Fruit fly (Drosophila melanogaster): ENCODE measurements around the gene CG3909.

CG3909 gene

DNA sequence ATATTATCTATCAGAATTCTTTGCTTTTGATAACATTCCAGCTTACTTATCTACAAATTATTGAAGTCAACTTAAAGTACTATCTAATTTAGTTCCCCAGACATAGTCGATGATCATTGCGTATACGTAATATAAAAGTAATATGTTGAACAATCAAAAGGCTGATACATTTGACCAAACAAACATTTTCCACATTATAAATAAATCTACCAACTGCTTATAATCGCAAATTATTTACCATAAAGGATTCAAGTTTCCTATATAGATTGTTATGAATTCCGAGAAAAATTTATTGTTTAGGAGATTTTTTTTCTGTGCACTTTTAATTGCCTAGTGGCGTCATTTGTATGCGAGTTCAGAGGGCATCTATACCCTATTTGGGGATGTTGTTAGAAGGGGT, 43.6 kb downstream of the CG3909 start:
- TF ChIP-seq CG17806 (tag; optimal IDR thresholded peaks at IDR 0.05) (no peak), CG12605 (GFP tag; IDR thresholded peaks at IDR 0.05) (no peak), Pif1A (GFP tag; optimal IDR thresholded peaks at IDR 0.05) (no peak), CG15710 (tag; optimal IDR thresholded peaks at IDR 0.05) (no peak), CG9948 (tag; optimal IDR thresholded peaks at IDR 0.05) (peak; percentile 2), CG13204 (GFP tag; optimal IDR thresholded peaks at IDR 0.05) (no peak)

DNA sequence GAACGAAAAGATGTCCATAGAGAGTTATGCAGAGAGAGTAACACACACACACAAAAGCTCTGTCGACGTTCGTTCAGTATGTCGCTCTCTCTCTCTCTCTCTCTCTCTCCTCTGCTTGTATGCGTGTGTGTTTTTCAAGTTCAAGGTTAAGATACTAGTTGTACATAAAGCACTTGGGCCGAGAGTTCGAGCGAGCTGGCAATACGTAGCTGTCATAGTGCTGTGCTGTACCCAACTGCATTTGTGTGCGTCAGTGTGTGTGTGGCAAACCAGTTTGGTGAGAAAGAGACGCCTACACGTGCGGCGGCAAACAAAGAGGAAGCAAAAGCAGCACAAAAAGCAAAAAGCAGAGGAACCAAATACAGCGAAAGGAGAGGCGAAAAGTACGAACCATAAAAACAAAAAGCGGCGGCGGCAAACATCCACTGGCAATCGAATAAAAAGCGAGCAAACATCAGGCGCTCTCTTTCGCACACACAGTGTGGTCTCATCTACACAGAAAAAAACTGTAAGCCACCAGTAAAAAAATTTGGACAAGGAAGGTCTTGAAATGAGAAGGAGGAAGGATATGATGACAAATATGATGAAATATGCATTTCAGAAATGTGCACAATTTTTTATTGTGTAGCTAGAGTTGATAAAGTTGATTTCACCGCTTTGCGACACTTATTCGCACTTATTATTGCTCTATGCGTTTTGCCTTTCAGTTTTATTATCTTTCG, 44.3 kb downstream of the CG3909 start:
- peak; percentile 93 for TF ChIP-seq fd96Ca (GFP tag; IDR thresholded peaks at IDR 0.05)
- peak; percentile 65 for TF ChIP-seq CG13204 (GFP tag; optimal IDR thresholded peaks at IDR 0.05)
- TF ChIP-seq gl (tag; optimal IDR thresholded peaks at IDR 0.05): peak; percentile 80
- peak; percentile 89 for TF ChIP-seq CG34367 (tag; optimal IDR thresholded peaks at IDR 0.05)
- peak; percentile 92 for TF ChIP-seq EcR (GFP tag; optimal IDR thresholded peaks at IDR 0.05)
- peak; percentile 91 for TF ChIP-seq CG17806 (tag; optimal IDR thresholded peaks at IDR 0.05)
- peak; percentile 90 for TF ChIP-seq rn (GFP tag; IDR thresholded peaks at IDR 0.05)
- TF ChIP-seq Snoo (tag; optimal IDR thresholded peaks at IDR 0.05): peak; percentile 70
- TF ChIP-seq Ets98B (GFP tag; IDR thresholded peaks at IDR 0.05): peak; percentile 81
- peak; percentile 89 for TF ChIP-seq CG15710 (tag; optimal IDR thresholded peaks at IDR 0.05)
- peak; percentile 78 for TF ChIP-seq CG8301 (tag; optimal IDR thresholded peaks at IDR 0.05)
- peak; percentile 85 for TF ChIP-seq CG32121 (GFP tag; IDR thresholded peaks at IDR 0.05)
- TF ChIP-seq CG10348 (GFP tag; IDR thresholded peaks at IDR 0.05): peak; percentile 41; the same call in 1 of the 2 replicates
- peak; percentile 89 for TF ChIP-seq CG8159 (tag; optimal IDR thresholded peaks at IDR 0.05)
- peak; percentile 77 for TF ChIP-seq CG12605 (GFP tag; IDR thresholded peaks at IDR 0.05)
- peak; percentile 91 for TF ChIP-seq CG9948 (tag; optimal IDR thresholded peaks at IDR 0.05)
- TF ChIP-seq CG14655 (GFP tag; optimal IDR thresholded peaks at IDR 0.05): peak; percentile 83
- peak; percentile 93 for TF ChIP-seq CG4496 (GFP tag; IDR thresholded peaks at IDR 0.05)
- peak; percentile 90 for TF ChIP-seq Pif1B (GFP tag; optimal IDR thresholded peaks at IDR 0.05)
- peak; percentile 88 for TF ChIP-seq D1 (tag; optimal IDR thresholded peaks at IDR 0.05)
- TF ChIP-seq Pif1A (GFP tag; optimal IDR thresholded peaks at IDR 0.05): peak; percentile 96

DNA sequence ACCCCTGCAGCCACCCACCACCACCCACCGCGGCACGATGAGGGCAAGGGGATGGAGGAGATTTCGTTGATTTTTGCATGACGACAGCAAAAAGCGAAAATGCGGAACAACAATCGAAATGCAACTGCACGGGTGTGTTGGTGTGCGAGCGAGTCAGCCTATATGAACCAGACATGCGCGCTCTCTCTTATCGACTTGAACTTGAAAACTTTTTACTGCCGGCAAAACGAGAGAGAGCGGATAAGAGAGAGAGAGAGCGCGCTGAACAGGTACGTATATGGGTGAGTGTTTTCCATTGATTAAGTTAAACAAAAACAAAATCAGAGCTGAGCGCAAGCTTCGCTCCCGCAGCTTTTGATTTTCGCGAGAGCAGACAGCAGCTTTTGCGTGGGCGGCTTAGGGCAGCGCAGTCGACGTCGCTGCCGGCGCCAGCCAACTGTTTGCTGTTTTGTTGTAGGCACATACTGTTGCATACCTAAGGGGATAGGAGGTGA, 46.1 kb downstream of the CG3909 start:
- TF ChIP-seq CG32121 (GFP tag; IDR thresholded peaks at IDR 0.05): no peak
- TF ChIP-seq Ets98B (GFP tag; IDR thresholded peaks at IDR 0.05): peak; percentile 35; the same call in 1 of the 2 replicates
- TF ChIP-seq CG4496 (GFP tag; IDR thresholded peaks at IDR 0.05): peak; percentile 54; the same call in 1 of the 3 replicates
- no peak; the same call in 2 of the 3 replicates for TF ChIP-seq fd96Ca (GFP tag; IDR thresholded peaks at IDR 0.05)
- TF ChIP-seq Pif1B (GFP tag; optimal IDR thresholded peaks at IDR 0.05): peak; percentile 23
- peak; percentile 17 for TF ChIP-seq Snoo (tag; optimal IDR thresholded peaks at IDR 0.05)
- TF ChIP-seq EcR (GFP tag; optimal IDR thresholded peaks at IDR 0.05): peak; percentile 84

DNA sequence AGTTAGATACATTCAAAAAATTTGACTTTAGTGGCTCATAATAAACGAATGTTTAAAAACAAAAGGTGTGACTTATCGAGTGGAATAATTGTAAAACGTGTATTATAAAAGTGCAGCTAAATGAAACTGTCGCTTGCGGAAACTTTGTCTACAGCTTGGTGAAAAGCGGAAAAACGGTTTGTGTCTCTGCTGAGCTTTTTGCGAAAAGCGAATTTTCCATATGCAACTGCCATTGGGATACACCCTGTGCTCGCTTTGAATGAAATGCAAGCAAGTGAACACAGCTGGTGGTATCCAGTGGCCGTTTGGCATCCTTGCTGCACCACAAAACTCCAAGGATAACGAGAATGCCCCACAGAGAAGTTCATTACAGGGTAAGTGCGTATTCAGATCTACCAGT, 47.8 kb downstream of the CG3909 start:
- TF ChIP-seq CG14655 (GFP tag; optimal IDR thresholded peaks at IDR 0.05): no peak
- no peak for TF ChIP-seq CG9948 (tag; optimal IDR thresholded peaks at IDR 0.05)
- TF ChIP-seq Pif1A (GFP tag; optimal IDR thresholded peaks at IDR 0.05): no peak
- no peak for TF ChIP-seq CG32121 (GFP tag; IDR thresholded peaks at IDR 0.05)
- peak; percentile 31; the same call in 1 of the 3 replicates for TF ChIP-seq CG4496 (GFP tag; IDR thresholded peaks at IDR 0.05)

- TF ChIP-seq CG17806 (tag; optimal IDR thresholded peaks at IDR 0.05): no peak
- TF ChIP-seq Pif1B (GFP tag; optimal IDR thresholded peaks at IDR 0.05): no peak
- TF ChIP-seq CG32121 (GFP tag; IDR thresholded peaks at IDR 0.05): no peak
These were observed 48.4 kb downstream of the CG3909 start for dm6 chr3R:10091513-10091912.

- TF ChIP-seq fd96Ca (GFP tag; IDR thresholded peaks at IDR 0.05) (no peak), Ets98B (GFP tag; IDR thresholded peaks at IDR 0.05) (peak; percentile 58; the same call in 1 of the 2 replicates), CG12605 (GFP tag; IDR thresholded peaks at IDR 0.05) (peak; percentile 64; the same call in 1 of the 2 replicates), EcR (GFP tag; optimal IDR thresholded peaks at IDR 0.05) (peak; percentile 11), CG13204 (GFP tag; optimal IDR thresholded peaks at IDR 0.05) (no peak), CG4496 (GFP tag; IDR thresholded peaks at IDR 0.05) (peak; percentile 76), CG8301 (tag; optimal IDR thresholded peaks at IDR 0.05) (no peak)
These were observed 50.4 kb downstream of the CG3909 start for dm6 chr3R:10093252-10094030.

Data from whole organism, pupa.